Worm (Caenorhabditis elegans) whole organism, L3 larva: Measurements from ENCODE around the gene M70.5.

Experiments used
- ama-1 ChIP-seq: fragments of 150-350 bp; optimal IDR thresholded peaks from 2 replicates; lab custom pipeline; 2018
- ceh-9 ChIP-seq: sonication (generic microtip); optimal IDR thresholded peaks from 2 replicates; lab custom pipeline; 2018; ENCODE audit warnings: missing biosample characterization, missing genetic modification characterization
- elt-1 ChIP-seq: fragments of 150-350 bp; optimal IDR thresholded peaks from 2 replicates; lab custom pipeline; 2014; ENCODE audit warnings: missing biosample characterization, missing genetic modification characterization
- elt-2 ChIP-seq: sonication (generic microtip); optimal IDR thresholded peaks from 2 replicates; lab custom pipeline; 2016; ENCODE audit warnings: missing genetic modification reagents, mild to moderate bottlenecking, missing genetic modification characterization, missing compliant biosample characterization
- lin-15B ChIP-seq: fragments of 150-350 bp; optimal IDR thresholded peaks from 2 replicates; lab custom pipeline; 2014; ENCODE audit warnings: missing biosample characterization, missing genetic modification characterization
- mdl-1 ChIP-seq: fragments of 150-350 bp; optimal IDR thresholded peaks from 2 replicates; lab custom pipeline; 2014; ENCODE audit warnings: missing biosample characterization, missing genetic modification characterization
- nhr-12 ChIP-seq: fragments of 150-350 bp; optimal IDR thresholded peaks from 2 replicates; lab custom pipeline; 2014; ENCODE audit warnings: missing biosample characterization, missing genetic modification characterization
- nhr-237 ChIP-seq: fragments of 150-350 bp; optimal IDR thresholded peaks from 2 replicates; lab custom pipeline; 2014; ENCODE audit warnings: missing biosample characterization, missing genetic modification characterization
- snpc-4 ChIP-seq: fragments of 150-350 bp; optimal IDR thresholded peaks from 2 replicates; lab custom pipeline; 2014; ENCODE audit warnings: missing biosample characterization, missing genetic modification characterization
- unc-62 ChIP-seq: fragments of 150-350 bp; sonication (generic microtip); optimal IDR thresholded peaks from 4 replicates; lab custom pipeline; 2014; ENCODE audit warnings: missing biosample characterization, missing genetic modification reagents, missing genetic modification characterization
- zag-1 ChIP-seq: fragments of 150-350 bp; optimal IDR thresholded peaks from 2 replicates; lab custom pipeline; 2014; ENCODE audit warnings: missing biosample characterization, missing genetic modification characterization

ce11 chrIV:2228678-2229077 lies 46.7 kb downstream of the M70.5 start:
- TF ChIP-seq ceh-9 (tag; lab: Kevin White, UChicago) = no peak
- no peak for TF ChIP-seq elt-2 (tag; lab: Kevin White, UChicago)
- no peak for TF ChIP-seq mdl-1 (tag; lab: Kevin White, UChicago)
- TF ChIP-seq nhr-12 (tag; lab: Kevin White, UChicago) = no peak
- no peak for TF ChIP-seq zag-1 (tag; lab: Kevin White, UChicago)
- no peak for TF ChIP-seq elt-1 (tag; lab: Kevin White, UChicago)
- no peak for TF ChIP-seq ama-1
- TF ChIP-seq snpc-4 = no peak
- no peak for TF ChIP-seq unc-62 (GFP tag; lab: Kevin White, UChicago)
- TF ChIP-seq lin-15B (tag; lab: Kevin White, UChicago) = no peak
- no peak for TF ChIP-seq nhr-237 (tag; lab: Kevin White, UChicago)
